Worm (Caenorhabditis elegans) whole organism, mixed stage, embryonic: ENCODE data around the gene T05G5.5.

Source experiments
- M03D4.4 ChIP-seq: sonication (generic microtip); optimal IDR thresholded peaks from 2 replicates; lab custom pipeline; 2017; ENCODE audit warnings: mild to moderate bottlenecking, missing genetic modification characterization, missing compliant biosample characterization
- blmp-1 ChIP-seq: fragments of 150-350 bp; optimal IDR thresholded peaks from 2 replicates; lab custom pipeline; 2014; ENCODE audit warnings: missing biosample characterization, missing genetic modification characterization
- ceh-39 ChIP-seq: fragments of 150-350 bp; optimal IDR thresholded peaks from 2 replicates; lab custom pipeline; 2014; ENCODE audit warnings: missing biosample characterization, missing genetic modification characterization
- ceh-43 ChIP-seq: fragments of 200-800 bp; sonication (Bioruptor generic); optimal IDR thresholded peaks from 2 replicates; lab custom pipeline; 2018; ENCODE audit warnings: mild to moderate bottlenecking, missing genetic modification characterization, moderate library complexity, missing compliant biosample characterization
- ces-1 ChIP-seq: fragments of 150-350 bp; optimal IDR thresholded peaks from 2 replicates; lab custom pipeline; 2014; ENCODE audit warnings: missing biosample characterization, missing genetic modification reagents, missing genetic modification characterization
- cnd-1 ChIP-seq: fragments of 200-800 bp; sonication (Bioruptor generic); optimal IDR thresholded peaks from 2 replicates; lab custom pipeline; 2018; ENCODE audit warnings: mild to moderate bottlenecking, missing genetic modification characterization, missing compliant biosample characterization
- drap-1 ChIP-seq: fragments of 200-800 bp; sonication (Bioruptor generic); optimal IDR thresholded peaks from 3 replicates; lab custom pipeline; 2018; ENCODE audit warnings: mild to moderate bottlenecking, missing genetic modification characterization, missing compliant biosample characterization
- elt-1 ChIP-seq: sonication (generic microtip); optimal IDR thresholded peaks from 2 replicates; lab custom pipeline; 2017; ENCODE audit warnings: missing genetic modification characterization, mild to moderate bottlenecking, missing compliant biosample characterization, antibody characterized with exemption, moderate library complexity, borderline replicate concordance; ENCODE audit not compliant: insufficient read depth
- ham-2 ChIP-seq: fragments of 200-800 bp; sonication (Bioruptor generic); optimal IDR thresholded peaks from 2 replicates; lab custom pipeline; 2018; ENCODE audit warnings: mild to moderate bottlenecking, missing genetic modification characterization, missing compliant biosample characterization
- hlh-1 ChIP-seq: fragments of 150-350 bp; optimal IDR thresholded peaks from 2 replicates; lab custom pipeline; 2014; ENCODE audit warnings: missing biosample characterization, missing genetic modification reagents, missing genetic modification characterization
- lin-13 ChIP-seq: fragments of 150-350 bp; optimal IDR thresholded peaks from 2 replicates; lab custom pipeline; 2014; ENCODE audit warnings: missing biosample characterization, missing genetic modification characterization
- lsy-2 ChIP-seq: fragments of 150-350 bp; optimal IDR thresholded peaks from 2 replicates; lab custom pipeline; 2014; ENCODE audit warnings: missing biosample characterization, missing genetic modification characterization
- mab-5 ChIP-seq: fragments of 150-350 bp; optimal IDR thresholded peaks from 2 replicates; lab custom pipeline; 2014; ENCODE audit warnings: missing biosample characterization, missing genetic modification characterization
- mls-2 ChIP-seq: sonication (generic microtip); optimal IDR thresholded peaks from 2 replicates; lab custom pipeline; 2016; ENCODE audit warnings: mild to moderate bottlenecking, missing genetic modification characterization, moderate library complexity, missing compliant biosample characterization
- nhr-237 ChIP-seq: fragments of 150-350 bp; optimal IDR thresholded peaks from 2 replicates; lab custom pipeline; 2014; ENCODE audit warnings: missing biosample characterization, missing genetic modification characterization
- nhr-28 ChIP-seq: fragments of 150-350 bp; optimal IDR thresholded peaks from 2 replicates; lab custom pipeline; 2014; ENCODE audit warnings: missing biosample characterization, missing genetic modification characterization
- nhr-76 ChIP-seq: sonication (generic microtip); optimal IDR thresholded peaks from 2 replicates; lab custom pipeline; 2017; ENCODE audit warnings: missing biosample characterization, missing genetic modification characterization
- pha-4 ChIP-seq: fragments of 150-350 bp; optimal IDR thresholded peaks from 2 replicates; lab custom pipeline; 2018; ENCODE audit warnings: missing biosample characterization, missing genetic modification reagents, missing genetic modification characterization
- sem-2 ChIP-seq: fragments of 200-800 bp; sonication (Bioruptor generic); optimal IDR thresholded peaks from 2 replicates; lab custom pipeline; 2018; ENCODE audit warnings: mild to moderate bottlenecking, missing genetic modification characterization, missing compliant biosample characterization
- sptf-1 ChIP-seq: sonication (generic microtip); optimal IDR thresholded peaks from 2 replicates; lab custom pipeline; 2017; ENCODE audit warnings: mild to moderate bottlenecking, missing genetic modification characterization, moderate library complexity, missing compliant biosample characterization
- unc-120 ChIP-seq: sonication (generic microtip); optimal IDR thresholded peaks from 2 replicates; lab custom pipeline; 2017; ENCODE audit warnings: missing genetic modification characterization, missing compliant biosample characterization; ENCODE audit not compliant: poor library complexity, severe bottlenecking
- unc-39 ChIP-seq: fragments of 150-350 bp; optimal IDR thresholded peaks from 2 replicates; lab custom pipeline; 2014; ENCODE audit warnings: missing biosample characterization, missing genetic modification characterization
- unc-62 ChIP-seq: fragments of 150-350 bp; optimal IDR thresholded peaks from 2 replicates; lab custom pipeline; 2014; ENCODE audit warnings: missing biosample characterization, missing genetic modification reagents, missing genetic modification characterization
- ztf-11 ChIP-seq: fragments of 150-350 bp; optimal IDR thresholded peaks from 2 replicates; lab custom pipeline; 2014; ENCODE audit warnings: missing biosample characterization, missing genetic modification characterization

The T05G5.5 gene

ce11 chrIII:9744525-9744924 lies 6.7 kb downstream of the T05G5.5 start:
- TF ChIP-seq unc-62 (GFP tag; lab: Kevin White, UChicago) (peak; percentile 68), hlh-1 (tag; lab: Kevin White, UChicago) (peak; percentile 51), unc-120 (tag; lab: Kevin White, UChicago) (peak; percentile 67), drap-1 (GFP tag; lab: Kevin White, UChicago) (no peak)

ce11 chrIII:9743239-9743638 lies 8.0 kb downstream of the T05G5.5 start, which contains the start of gene T05G5.1:
Gene T05G5.1 (minus strand): TSS chrIII:9743339.
- TF ChIP-seq sptf-1 (tag; lab: Kevin White, UChicago), result no peak
- no peak for TF ChIP-seq M03D4.4 (tag; lab: Kevin White, UChicago)

DNA sequence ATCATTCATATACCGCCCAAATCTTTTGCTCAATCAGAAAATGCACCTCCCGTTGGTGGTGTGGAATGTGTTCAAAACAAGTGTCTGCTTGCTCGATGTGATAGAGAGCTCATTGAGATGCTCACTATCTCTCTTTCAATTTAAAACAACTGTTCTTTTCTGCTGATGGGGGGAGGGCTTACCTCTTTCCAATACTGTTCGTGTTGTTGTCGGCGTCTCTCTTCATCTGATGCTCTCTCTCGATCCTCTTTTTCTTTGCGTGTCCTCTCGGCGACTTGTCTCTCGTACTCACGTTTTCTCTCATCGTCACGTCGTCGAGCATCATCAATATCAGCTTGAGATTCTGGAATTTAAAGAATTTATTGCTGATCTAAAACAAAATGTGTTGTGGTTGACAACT lies 9.2 kb downstream of the T05G5.5 start:
- TF ChIP-seq nhr-237 (tag; lab: Kevin White, UChicago) (no peak), unc-62 (GFP tag; lab: Kevin White, UChicago) (peak; percentile 69), unc-120 (tag; lab: Kevin White, UChicago) (peak; percentile 27), hlh-1 (tag; lab: Kevin White, UChicago) (peak; percentile 95)

DNA sequence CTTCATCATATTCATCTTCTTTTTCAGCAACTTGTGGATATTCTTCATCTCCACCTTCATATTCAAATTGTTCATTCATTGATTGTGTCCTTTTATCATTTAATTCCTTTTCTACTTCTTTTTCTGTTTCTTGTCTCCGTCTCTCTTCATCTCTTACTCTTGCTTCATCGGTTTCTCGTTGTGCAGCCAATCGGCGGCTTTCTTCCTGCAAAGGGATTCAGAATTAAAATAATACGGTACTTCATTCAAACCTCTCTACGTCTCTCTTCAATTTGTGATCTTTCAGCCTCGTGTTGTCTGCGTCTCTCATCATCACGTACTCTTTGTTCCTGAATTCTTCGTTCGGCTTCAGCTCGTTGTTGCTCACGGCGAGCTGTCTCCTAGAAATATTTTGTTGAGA lies 10.6 kb downstream of the T05G5.5 start:
- TF ChIP-seq ztf-11 (tag; lab: Kevin White, UChicago), result no peak
- TF ChIP-seq ces-1 (GFP tag; lab: Kevin White, UChicago), result no peak
- TF ChIP-seq M03D4.4 (tag; lab: Kevin White, UChicago), result no peak
- TF ChIP-seq nhr-76, result no peak
- no peak for TF ChIP-seq unc-120 (tag; lab: Kevin White, UChicago)
- no peak for TF ChIP-seq unc-62 (GFP tag; lab: Kevin White, UChicago)
- no peak for TF ChIP-seq lin-13 (tag; lab: Kevin White, UChicago)
- peak; percentile 41 for TF ChIP-seq lsy-2
- no peak for TF ChIP-seq ham-2 (GFP tag; lab: Kevin White, UChicago)

DNA sequence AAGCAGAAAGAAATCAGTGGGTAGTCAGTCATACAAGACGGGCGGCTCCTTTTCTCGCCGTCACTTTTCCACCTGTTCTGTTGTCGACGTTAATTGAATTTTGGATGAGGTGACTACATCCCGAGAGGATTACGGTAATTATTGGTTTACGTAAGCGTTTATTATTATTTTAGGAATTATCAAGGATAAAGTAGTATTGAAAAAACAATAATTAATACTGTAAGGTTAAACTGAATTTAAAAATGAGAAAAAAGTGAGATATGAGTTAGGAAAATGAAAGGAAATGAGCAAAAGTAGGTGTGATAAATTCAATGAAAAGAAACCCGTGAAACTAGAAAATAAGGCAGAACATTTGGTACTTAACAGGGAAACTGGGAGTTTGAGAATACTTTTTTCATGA lies 12.3 kb downstream of the T05G5.5 start, which contains the start of gene hlh-4:
Gene hlh-4 (minus strand): TSS at position 101 of the 400 bp plus-strand sequence.
- TF ChIP-seq nhr-237 (tag; lab: Kevin White, UChicago) (no peak), pha-4 (no peak), unc-120 (tag; lab: Kevin White, UChicago) (no peak), hlh-1 (tag; lab: Kevin White, UChicago) (no peak), nhr-28 (no peak), M03D4.4 (tag; lab: Kevin White, UChicago) (no peak), cnd-1 (tag; lab: Kevin White, UChicago) (no peak), elt-1 (tag; lab: Kevin White, UChicago) (no peak)
- TF ChIP-seq, all 35 proteins: peak for 0

- TF ChIP-seq unc-120 (tag; lab: Kevin White, UChicago) (no peak), mab-5 (tag; lab: Kevin White, UChicago) (no peak), sem-2 (GFP tag; lab: Kevin White, UChicago) (no peak), nhr-76 (no peak)
These were observed 15.4 kb downstream of the T05G5.5 start, which contains the start of gene dao-6 for ce11 chrIII:9735857-9736256. Gene dao-6 (minus strand): TSS chrIII:9736201.

DNA sequence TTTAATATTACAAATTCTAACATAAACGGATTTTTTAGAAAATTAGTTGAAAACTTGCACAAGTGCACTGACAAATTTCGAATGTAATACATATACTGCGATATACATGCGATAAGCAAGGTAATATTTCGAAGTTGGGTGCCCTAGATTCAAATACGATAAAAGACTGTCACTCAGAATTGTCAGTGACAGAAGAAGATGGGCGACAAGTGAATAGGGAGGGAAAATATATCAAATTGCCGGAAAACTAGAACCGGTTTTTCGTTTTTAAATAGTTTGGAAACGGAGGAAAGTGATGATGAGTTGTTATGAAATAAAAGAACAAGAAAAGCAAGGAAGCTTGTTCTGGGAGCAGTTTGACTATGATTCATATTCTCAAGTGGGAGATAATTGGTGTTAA lies 17.2 kb downstream of the T05G5.5 start:
- TF ChIP-seq unc-62 (GFP tag; lab: Kevin White, UChicago) (peak; percentile 15), ceh-43 (no peak)

ce11 chrIII:9733333-9733732 lies 17.9 kb downstream of the T05G5.5 start:
- TF ChIP-seq unc-39 (tag; lab: Kevin White, UChicago), result no peak
- TF ChIP-seq blmp-1 (tag; lab: Kevin White, UChicago), result no peak
- no peak for TF ChIP-seq unc-120 (tag; lab: Kevin White, UChicago)
- TF ChIP-seq ceh-39 (tag; lab: Kevin White, UChicago), result no peak
- TF ChIP-seq cnd-1 (tag; lab: Kevin White, UChicago), result no peak
- no peak for TF ChIP-seq lsy-2
- TF ChIP-seq mls-2 (tag; lab: Kevin White, UChicago), result no peak
